Worm (Caenorhabditis elegans) whole organism, early embryonic: Measurements from ENCODE around the gene gly-20.

Source experiments
- ama-1 ChIP-seq: fragments of 150-350 bp; optimal IDR thresholded peaks from 2 replicates; lab custom pipeline; 2014
- pes-1 ChIP-seq: fragments of 200-800 bp; sonication (Bioruptor generic); IDR thresholded peaks from 2 replicates; pipeline ENCODE4 v1.3.6; 2022; ENCODE audit warnings: missing genetic modification reagents, missing genetic modification characterization, missing compliant biosample characterization
- scrt-1 ChIP-seq: fragments of 200-800 bp; sonication (Bioruptor generic); IDR thresholded peaks from 2 replicates; pipeline ENCODE4 v1.3.6; 2022; ENCODE audit warnings: missing genetic modification characterization, missing compliant biosample characterization
- sea-1 ChIP-seq: fragments of 200-800 bp; sonication (Bioruptor generic); conservative IDR thresholded peaks from 2 replicates; pipeline ENCODE4 v1.3.6; 2022; ENCODE audit warnings: missing genetic modification characterization, missing compliant biosample characterization
- tbx-11 ChIP-seq: fragments of 200-800 bp; sonication (Bioruptor generic); IDR thresholded peaks from 2 replicates; pipeline ENCODE4 v1.3.6; 2022; ENCODE audit warnings: missing genetic modification characterization, missing compliant biosample characterization

ce11 chrV:11252429-11252828 lies 29.9 kb upstream of the gly-20 start, which contains the start of gene srsx-33:
- TF ChIP-seq ama-1 (lab: Kevin White, UChicago) (no peak), sea-1 (GFP tag; lab: Robert Waterston, UW) (no peak), pes-1 (GFP tag; lab: Robert Waterston, UW) (no peak), scrt-1 (GFP tag; lab: Robert Waterston, UW) (no peak), tbx-11 (GFP tag; lab: Robert Waterston, UW) (no peak)
